Worm (Caenorhabditis elegans) whole organism, midembryonic: ENCODE measurements around the gene plst-1.
"Not testable (repeated sequence)": the region's sequence is repeated elsewhere in the genome, so short reads cannot be mapped to it uniquely, and the experiment has no call there.

ENCODE experiments used
- ref-1 ChIP-seq: fragments of 200-800 bp; sonication (Bioruptor generic); conservative IDR thresholded peaks from 2 replicates; pipeline ENCODE4 v1.3.6; 2022; ENCODE audit warnings: missing genetic modification reagents, missing genetic modification characterization, missing compliant biosample characterization
- ztf-29 ChIP-seq: fragments of 200-800 bp; sonication (Bioruptor generic); IDR thresholded peaks from 2 replicates; pipeline ENCODE4 v1.3.6; 2022; ENCODE audit warnings: missing genetic modification reagents, missing genetic modification characterization, missing compliant biosample characterization

ce11 chrIV:1343379-1343778 lies 54.0 kb downstream of the plst-1 start, which contains the start of gene F58F6.5:
- not testable (repeated sequence) for TF ChIP-seq ztf-29; ref-1 (GFP tag; lab: Robert Waterston, UW)
